Worm (Caenorhabditis elegans) whole organism, L4/young adult: ENCODE results near the gene F35E8.13.
"Not testable (repeated sequence)": the region's sequence is repeated elsewhere in the genome, so short reads cannot be mapped to it uniquely, and the experiment has no call there.

Experiments used
- W03F9.2 ChIP-seq: fragments of 150-350 bp; optimal IDR thresholded peaks from 2 replicates; lab custom pipeline; 2014; ENCODE audit warnings: missing biosample characterization, missing genetic modification characterization
- dao-5 ChIP-seq: sonication (generic microtip); optimal IDR thresholded peaks from 2 replicates; lab custom pipeline; 2016; ENCODE audit warnings: missing genotype, missing genetic modification characterization, moderate library complexity, missing compliant biosample characterization
- him-1 ChIP-seq: sonication (generic microtip); optimal IDR thresholded peaks from 2 replicates; lab custom pipeline; 2016; ENCODE audit warnings: missing genotype, missing genetic modification reagents, missing genetic modification characterization, missing compliant biosample characterization

F35E8.13 gene

DNA sequence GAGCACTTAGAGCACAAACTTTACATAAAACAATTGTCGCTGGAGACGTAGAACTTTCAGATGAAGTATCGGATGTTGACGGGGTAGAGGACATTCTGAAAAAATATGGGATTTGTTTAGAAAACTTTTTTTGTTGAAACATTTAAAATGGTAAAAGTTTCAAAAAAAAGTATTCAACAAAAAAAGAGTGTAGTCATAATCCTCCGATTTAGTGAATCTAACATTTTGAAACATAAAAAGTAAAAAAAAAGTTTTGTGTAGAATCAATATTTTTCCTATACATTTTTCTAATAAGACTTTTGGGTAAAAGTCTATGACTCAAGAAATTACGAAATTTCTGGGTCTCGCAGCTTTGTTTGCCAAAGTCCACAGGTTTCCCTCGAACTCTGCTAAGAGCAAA, 26.4 kb upstream of the F35E8.13 start, which contains the start of gene nhr-213:
Gene nhr-213 (minus strand): TSS at position 101 of the 400 bp plus-strand sequence.
- TF ChIP-seq dao-5 (tag; lab: Kevin White, UChicago) (no peak), him-1 (no peak), W03F9.2 (tag; lab: Kevin White, UChicago) (no peak)

DNA sequence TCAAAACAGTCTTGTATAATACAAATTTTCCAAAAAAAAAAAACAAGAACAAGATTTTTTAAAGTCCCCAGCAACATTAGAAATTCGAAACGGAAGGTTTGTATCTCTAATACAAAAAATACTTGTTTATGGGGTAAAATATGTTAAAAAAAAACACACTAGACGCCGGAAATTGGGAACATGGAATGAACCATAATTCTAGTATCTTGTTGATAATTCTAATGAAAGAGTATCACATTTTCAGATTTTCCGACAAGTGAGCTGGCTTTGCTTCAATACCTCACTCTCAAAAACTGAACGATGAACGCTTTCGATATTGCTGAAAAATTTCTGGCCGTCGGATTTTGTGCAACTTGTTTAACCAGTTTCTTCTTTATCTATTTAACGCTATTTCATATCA, 25.4 kb upstream of the F35E8.13 start, which contains the start of gene str-60:
Gene str-60 (plus strand): TSS at position 301 of the 400 bp plus-strand sequence.
- TF ChIP-seq W03F9.2 (tag; lab: Kevin White, UChicago) = no peak
- TF ChIP-seq dao-5 (tag; lab: Kevin White, UChicago) = no peak
- TF ChIP-seq him-1 = no peak

DNA sequence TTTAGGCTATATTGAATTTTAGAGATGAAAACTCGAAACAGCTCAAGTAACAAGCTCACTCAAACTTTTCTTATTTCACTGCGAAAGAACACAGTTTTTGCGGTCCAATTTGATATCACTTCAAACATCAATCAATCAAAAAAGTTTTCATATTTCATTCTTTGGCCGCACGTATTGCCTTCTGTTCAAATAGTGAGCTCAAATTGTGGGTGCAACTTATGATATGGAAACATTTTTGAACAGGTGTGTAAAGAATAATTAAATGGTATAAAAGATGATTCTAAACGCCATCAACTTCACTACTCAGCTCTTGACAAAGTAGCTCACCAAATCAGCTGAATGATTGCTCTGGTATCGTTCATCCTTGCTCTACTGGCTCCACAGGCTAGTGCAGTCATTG, 23.4 kb upstream of the F35E8.13 start, which contains the start of gene T06C12.14:
Gene T06C12.14 (plus strand): TSS at position 301 of the 400 bp plus-strand sequence.
- TF ChIP-seq dao-5 (tag; lab: Kevin White, UChicago) (no peak), W03F9.2 (tag; lab: Kevin White, UChicago) (no peak), him-1 (no peak)

DNA sequence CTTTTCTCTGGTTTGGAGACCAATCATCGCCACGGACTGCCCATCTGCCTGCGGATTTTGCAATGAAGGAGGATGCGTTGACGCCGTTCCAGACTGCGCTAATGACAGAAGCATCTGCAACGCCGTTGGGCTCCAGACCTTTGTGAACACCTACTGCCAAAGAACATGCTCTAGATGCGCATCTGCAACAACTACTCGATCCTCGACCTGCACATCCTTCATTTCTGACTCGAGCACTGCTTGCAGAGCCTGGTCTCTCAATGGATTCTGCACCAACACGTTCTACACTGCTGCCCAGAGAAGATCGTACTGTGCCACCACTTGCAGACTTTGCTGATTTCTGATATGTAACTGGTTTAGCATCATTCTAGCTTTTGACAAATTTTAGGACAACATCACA, 22.5 kb upstream of the F35E8.13 start:
- TF ChIP-seq him-1 = no peak
- no peak for TF ChIP-seq W03F9.2 (tag; lab: Kevin White, UChicago)
- no peak for TF ChIP-seq dao-5 (tag; lab: Kevin White, UChicago)

DNA sequence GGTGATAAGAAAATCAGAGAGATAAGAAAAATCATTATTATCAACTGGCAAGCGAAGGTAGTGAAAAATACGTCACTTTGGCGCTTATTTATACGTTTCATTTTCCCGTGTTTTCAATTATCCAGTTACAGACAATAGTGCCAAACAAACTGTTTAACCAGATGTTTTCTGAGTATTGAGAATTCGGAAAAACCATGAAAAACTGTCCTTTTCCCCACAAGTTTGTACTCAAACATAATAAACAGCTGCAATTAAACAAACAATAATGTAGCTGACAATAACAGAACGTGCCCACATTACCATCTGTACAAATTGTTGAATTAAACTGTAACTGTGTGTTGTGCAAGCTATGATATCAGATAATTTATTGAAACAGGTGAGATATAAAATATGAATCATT, 17.5 kb upstream of the F35E8.13 start, which contains the start of the genes F35E8.1 and F35E8.2:
Gene F35E8.1 (minus strand): TSS at position 101 of the 400 bp plus-strand sequence.
Gene F35E8.2 (plus strand): TSS at position 132 of the 400 bp plus-strand sequence.
- TF ChIP-seq dao-5 (tag; lab: Kevin White, UChicago); him-1; W03F9.2 (tag; lab: Kevin White, UChicago): not testable (repeated sequence)

DNA sequence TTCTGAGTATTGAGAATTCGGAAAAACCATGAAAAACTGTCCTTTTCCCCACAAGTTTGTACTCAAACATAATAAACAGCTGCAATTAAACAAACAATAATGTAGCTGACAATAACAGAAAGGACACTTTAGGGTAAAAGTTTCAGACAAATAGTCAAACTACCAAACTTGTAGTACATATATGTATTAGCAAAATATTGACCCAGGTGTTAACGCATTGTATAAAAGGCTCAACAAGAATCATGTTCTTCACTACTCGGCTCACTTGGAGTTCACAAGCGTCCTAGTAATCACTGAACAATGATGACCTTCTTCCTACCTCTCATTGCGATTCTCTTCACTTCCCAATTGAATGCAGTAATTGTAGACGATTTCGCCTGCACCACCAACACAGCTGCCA, 11.2 kb upstream of the F35E8.13 start, which contains the start of gene F35E8.6:
Gene F35E8.6 (plus strand): TSS at position 301 of the 400 bp plus-strand sequence.
- TF ChIP-seq W03F9.2 (tag; lab: Kevin White, UChicago) (no peak), him-1 (no peak), dao-5 (tag; lab: Kevin White, UChicago) (no peak)

DNA sequence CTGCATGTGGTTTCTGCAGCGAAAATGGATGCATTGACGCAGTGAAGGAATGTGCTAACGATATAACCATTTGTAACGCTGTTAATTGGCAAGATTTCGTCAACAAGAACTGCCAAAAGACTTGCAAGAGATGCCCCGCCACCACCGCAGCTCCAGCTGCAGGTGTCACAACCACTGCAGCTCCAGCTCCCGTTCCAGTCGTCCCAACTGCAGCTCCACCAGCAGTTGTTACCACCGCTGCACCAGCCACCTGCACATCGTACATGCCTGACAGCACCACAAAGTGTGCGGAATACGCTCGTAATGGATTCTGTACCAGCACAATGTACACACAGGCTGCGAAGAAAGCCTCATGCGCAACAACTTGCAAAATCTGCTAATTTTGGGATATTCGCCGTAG, 10.4 kb upstream of the F35E8.13 start:
- TF ChIP-seq dao-5 (tag; lab: Kevin White, UChicago) = no peak
- TF ChIP-seq W03F9.2 (tag; lab: Kevin White, UChicago) = no peak
- TF ChIP-seq him-1 = no peak

DNA sequence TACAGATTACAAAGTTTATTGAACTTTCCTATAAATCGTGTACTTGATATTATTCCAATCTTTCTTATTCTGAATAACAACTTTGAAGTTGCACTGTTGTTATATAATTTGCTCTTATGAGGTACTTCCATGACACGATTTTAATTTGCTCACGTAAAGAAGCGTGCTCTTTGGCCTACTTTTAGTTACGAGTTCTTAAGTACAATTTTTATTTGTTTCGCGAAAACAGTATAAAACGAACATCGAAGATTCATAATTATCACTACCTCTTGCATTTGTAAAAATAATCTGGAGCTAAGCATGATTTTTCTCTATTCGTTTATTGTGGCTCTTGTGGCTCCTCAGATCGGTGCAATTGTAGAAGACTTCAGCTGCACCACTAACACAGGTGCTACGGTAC, 9.4 kb upstream of the F35E8.13 start, which contains the start of gene F35E8.7:
Gene F35E8.7 (plus strand): TSS at position 301 of the 400 bp plus-strand sequence.
- TF ChIP-seq W03F9.2 (tag; lab: Kevin White, UChicago) (no peak), dao-5 (tag; lab: Kevin White, UChicago) (no peak), him-1 (no peak)

DNA sequence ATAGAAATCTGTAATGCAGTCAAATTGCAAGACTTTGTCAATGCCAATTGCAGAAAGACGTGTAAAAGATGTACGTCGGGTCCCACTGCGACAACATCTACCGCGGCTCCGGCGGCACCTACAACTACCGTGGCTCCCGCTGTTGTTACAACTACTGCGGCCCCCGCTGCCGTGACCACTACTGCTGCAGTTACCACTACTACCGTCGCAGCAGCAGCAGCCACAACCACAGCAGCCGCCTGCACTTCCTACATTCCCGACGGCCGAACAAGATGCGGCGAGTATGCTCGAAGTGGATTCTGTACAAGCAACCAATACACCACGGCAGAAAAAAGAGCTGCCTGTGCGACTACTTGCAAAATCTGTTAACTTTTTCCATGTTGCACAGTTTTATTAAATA, 8.3 kb upstream of the F35E8.13 start:
- no peak for TF ChIP-seq him-1
- no peak for TF ChIP-seq dao-5 (tag; lab: Kevin White, UChicago)
- no peak for TF ChIP-seq W03F9.2 (tag; lab: Kevin White, UChicago)

DNA sequence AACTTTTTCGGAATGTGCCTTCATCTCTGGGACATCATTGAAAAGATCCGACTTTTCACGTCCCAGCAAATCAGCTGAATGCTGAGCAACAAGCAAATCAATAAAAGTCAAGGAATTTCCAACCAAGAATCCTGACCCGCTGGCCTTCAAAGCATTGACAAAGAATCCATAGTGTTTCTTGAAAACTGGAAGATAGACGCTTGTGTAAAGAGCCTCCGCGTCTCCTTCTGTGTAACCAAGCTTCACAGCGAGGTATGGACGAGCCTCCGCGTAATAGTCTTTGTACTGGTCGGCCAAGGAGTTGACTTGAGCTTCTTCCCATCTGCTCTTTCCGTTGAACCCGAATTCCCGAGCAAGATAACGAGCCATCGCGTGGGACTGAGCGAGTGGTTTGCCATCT, 7.8 kb upstream of the F35E8.13 start:
- TF ChIP-seq him-1 (no peak), dao-5 (tag; lab: Kevin White, UChicago) (no peak), W03F9.2 (tag; lab: Kevin White, UChicago) (no peak)

DNA sequence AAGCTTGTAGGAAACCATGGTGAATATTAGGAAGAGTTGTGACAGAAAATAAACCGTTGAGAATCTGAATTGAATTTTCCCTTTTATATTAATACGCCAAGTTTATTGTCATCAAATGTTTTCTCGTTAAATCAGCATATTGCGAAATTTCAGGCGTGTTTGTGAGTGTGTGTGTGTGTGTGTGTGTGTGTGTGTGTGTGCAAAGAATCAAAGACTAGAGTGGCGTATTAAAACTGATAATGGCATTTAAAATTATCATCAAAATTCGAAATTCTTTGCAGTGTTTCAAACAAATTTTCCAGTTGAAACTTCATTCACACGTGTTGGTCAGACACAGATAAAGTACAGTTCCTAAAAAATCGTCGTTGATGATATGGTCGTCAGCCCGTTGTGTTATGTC, 7.2 kb upstream of the F35E8.13 start, which contains the start of gene gst-38:
Gene gst-38 (minus strand): TSS at position 152 of the 400 bp plus-strand sequence.
- no peak for TF ChIP-seq him-1
- no peak for TF ChIP-seq dao-5 (tag; lab: Kevin White, UChicago)
- no peak for TF ChIP-seq W03F9.2 (tag; lab: Kevin White, UChicago)

DNA sequence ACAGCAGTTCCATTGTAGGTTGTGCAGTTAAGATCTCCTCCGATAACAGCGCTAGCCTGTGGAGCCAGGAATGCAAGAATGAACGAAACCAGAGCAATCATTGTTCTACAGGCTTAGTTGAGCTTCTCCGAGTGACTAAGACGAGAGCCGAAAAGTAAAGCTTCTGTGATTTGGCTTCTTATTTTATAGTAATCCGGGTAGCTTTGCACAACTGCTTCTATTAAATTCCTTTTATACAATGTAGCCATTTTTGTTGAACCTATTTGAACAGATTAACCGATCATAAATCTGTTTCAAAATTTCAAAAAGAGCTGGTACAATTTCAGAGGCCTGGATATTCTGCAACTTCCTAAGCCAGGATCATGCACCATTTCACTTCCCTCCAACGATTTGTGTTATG, 5.6 kb upstream of the F35E8.13 start, which contains the start of gene F35E8.9:
Gene F35E8.9 (minus strand): TSS at position 101 of the 400 bp plus-strand sequence.
- no peak for TF ChIP-seq him-1
- TF ChIP-seq dao-5 (tag; lab: Kevin White, UChicago) = no peak
- TF ChIP-seq W03F9.2 (tag; lab: Kevin White, UChicago) = no peak

DNA sequence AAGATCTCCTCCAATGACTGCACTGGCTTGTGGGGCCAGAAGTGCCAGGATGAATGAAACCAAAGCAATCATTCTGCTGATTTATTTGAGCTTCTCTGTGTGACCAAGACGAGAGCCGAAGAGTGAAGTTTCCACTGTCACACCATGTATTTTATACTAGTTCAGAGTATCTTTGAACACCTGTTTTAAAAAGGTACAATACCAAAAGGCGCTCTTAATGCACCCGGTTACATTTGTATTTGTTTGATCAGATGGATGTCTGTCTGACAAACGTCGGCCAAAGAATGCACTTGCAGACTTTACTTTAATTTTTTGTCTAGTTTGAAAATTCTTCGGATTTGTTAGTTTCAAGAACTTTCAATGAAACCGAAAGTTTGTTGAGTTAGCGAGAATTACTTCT, 2.8 kb upstream of the F35E8.13 start, which contains the start of gene F35E8.10:
Gene F35E8.10 (minus strand): TSS at position 101 of the 400 bp plus-strand sequence.
- TF ChIP-seq him-1 (no peak), dao-5 (tag; lab: Kevin White, UChicago) (no peak), W03F9.2 (tag; lab: Kevin White, UChicago) (no peak)

DNA sequence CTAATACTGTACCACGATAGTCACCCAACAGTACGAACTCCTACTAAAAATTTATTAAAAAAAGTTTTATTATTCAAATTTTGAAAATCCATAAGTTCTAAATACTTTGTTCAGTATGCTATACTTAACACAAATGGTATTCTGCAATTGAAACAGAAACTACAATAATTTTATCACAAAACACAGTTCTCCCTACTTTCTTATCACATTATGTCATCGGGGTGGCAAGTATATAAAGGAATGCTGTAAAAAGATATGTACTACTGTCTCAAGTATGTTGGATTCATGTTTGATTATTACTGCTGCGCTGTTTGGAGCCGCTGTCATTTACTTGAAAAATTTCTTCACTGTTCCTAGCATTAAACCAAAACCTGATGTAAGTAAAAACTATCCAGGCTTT, 2.0 kb upstream of the F35E8.13 start, which contains the start of gene cdr-1:
Gene cdr-1 (plus strand): TSS at position 208 of the 400 bp plus-strand sequence.
- TF ChIP-seq W03F9.2 (tag; lab: Kevin White, UChicago) (no peak), him-1 (no peak), dao-5 (tag; lab: Kevin White, UChicago) (no peak)
